Fruit fly (Drosophila melanogaster) whole organism, embryonic: ENCODE data around the gene CG31792.
A peak's percentile ranks its signal among the peaks of the same experiment; 100 is the strongest.

Source experiments
- Atf-2 ChIP-seq: fragments of 200-800 bp; sonication (Bioruptor generic); optimal IDR thresholded peaks from 2 replicates; lab custom pipeline; 2016; ENCODE audit warnings: missing biosample characterization, missing genetic modification characterization
- Bgb ChIP-seq: fragments of 200-800 bp; sonication (Bioruptor generic); IDR thresholded peaks from 2 replicates; pipeline ENCODE4 v1.3.6; 2022; ENCODE audit warnings: missing biosample characterization, missing genetic modification characterization; ENCODE audit not compliant: partially characterized antibody
- Bteb2 ChIP-seq: fragments of 200-800 bp; sonication (Bioruptor generic); optimal IDR thresholded peaks from 2 replicates; lab custom pipeline; 2016; ENCODE audit warnings: missing biosample characterization, missing genetic modification characterization
- CG10565 ChIP-seq: fragments of 200-800 bp; sonication (Bioruptor generic); optimal IDR thresholded peaks from 3 replicates; lab custom pipeline; 2016; ENCODE audit warnings: missing biosample characterization, mild to moderate bottlenecking, missing genetic modification characterization
- CG12104 ChIP-seq: fragments of 200-800 bp; sonication (Bioruptor generic); optimal IDR thresholded peaks from 3 replicates; lab custom pipeline; 2016; ENCODE audit warnings: missing biosample characterization, missing genetic modification characterization
- CG1233 ChIP-seq: fragments of 200-800 bp; sonication (Bioruptor generic); optimal IDR thresholded peaks from 4 replicates; lab custom pipeline; 2018; ENCODE audit warnings: missing biosample characterization, mild to moderate bottlenecking, missing genetic modification characterization
- CG15601 ChIP-seq: fragments of 200-800 bp; sonication (Bioruptor generic); optimal IDR thresholded peaks from 3 replicates; lab custom pipeline; 2019; ENCODE audit warnings: missing biosample characterization, mild to moderate bottlenecking, missing genetic modification characterization, moderate library complexity
- CG18764 ChIP-seq: fragments of 200-800 bp; sonication (Bioruptor generic); optimal IDR thresholded peaks from 3 replicates; lab custom pipeline; 2016; ENCODE audit warnings: missing biosample characterization, missing genetic modification characterization
- CG30020 ChIP-seq: fragments of 200-800 bp; optimal IDR thresholded peaks from 2 replicates; lab custom pipeline; 2019; ENCODE audit warnings: missing biosample characterization, mild to moderate bottlenecking, missing genetic modification characterization, moderate library complexity
- CG31365 ChIP-seq: fragments of 200-800 bp; sonication (Bioruptor generic); optimal IDR thresholded peaks from 2 replicates; lab custom pipeline; 2018; ENCODE audit warnings: missing biosample characterization, mild to moderate bottlenecking, missing genetic modification characterization
- CG31441 ChIP-seq: fragments of 200-800 bp; sonication (Bioruptor generic); IDR thresholded peaks from 2 replicates; pipeline ENCODE4 v1.3.6; 2022; ENCODE audit warnings: missing biosample characterization, missing genetic modification characterization
- CG32532 ChIP-seq: fragments of 200-800 bp; sonication (Bioruptor generic); IDR thresholded peaks from 2 replicates; pipeline ENCODE4 v1.3.6; 2022; ENCODE audit warnings: missing biosample characterization, missing genetic modification characterization
- CG3281 ChIP-seq: fragments of 200-800 bp; sonication (Bioruptor generic); optimal IDR thresholded peaks from 3 replicates; lab custom pipeline; 2017; ENCODE audit warnings: missing biosample characterization, mild to moderate bottlenecking, missing genetic modification characterization
- CG34224 ChIP-seq: fragments of 200-800 bp; sonication (Bioruptor generic); IDR thresholded peaks from 3 replicates; pipeline ENCODE4 v1.3.6; 2022; ENCODE audit warnings: missing biosample characterization, missing genetic modification characterization; ENCODE audit not compliant: partially characterized antibody
- CG4360 ChIP-seq: fragments of 200-800 bp; sonication (Bioruptor generic); IDR thresholded peaks from 2 replicates; pipeline ENCODE4 v1.3.6; 2022; ENCODE audit warnings: missing biosample characterization, missing genetic modification characterization
- CG4404 ChIP-seq: fragments of 200-800 bp; sonication (Bioruptor generic); IDR thresholded peaks from 2 replicates; pipeline ENCODE4 v1.3.6; 2022; ENCODE audit warnings: missing biosample characterization, missing genetic modification characterization
- CG4820 ChIP-seq: fragments of 200-800 bp; sonication (Bioruptor generic); optimal IDR thresholded peaks from 3 replicates; lab custom pipeline; 2016; ENCODE audit warnings: missing biosample characterization, missing genetic modification characterization
- CG6175 ChIP-seq: fragments of 200-800 bp; sonication (Bioruptor generic); IDR thresholded peaks from 3 replicates; pipeline ENCODE4 v1.3.6; 2022; ENCODE audit warnings: missing biosample characterization, missing genetic modification characterization
- CG6272 ChIP-seq: fragments of 200-800 bp; sonication (Bioruptor generic); IDR thresholded peaks from 2 replicates; pipeline ENCODE4 v1.3.6; 2022; ENCODE audit warnings: missing biosample characterization, missing genetic modification characterization
- CG7357 ChIP-seq: fragments of 200-800 bp; sonication (Bioruptor generic); IDR thresholded peaks from 3 replicates; pipeline ENCODE4 v1.3.6; 2022; ENCODE audit warnings: missing biosample characterization, missing genetic modification characterization
- CG7928 ChIP-seq: fragments of 200-800 bp; sonication (Bioruptor generic); optimal IDR thresholded peaks from 2 replicates; lab custom pipeline; 2017; ENCODE audit warnings: missing biosample characterization, mild to moderate bottlenecking, missing genetic modification characterization
- CG8944 ChIP-seq: fragments of 200-800 bp; sonication (Bioruptor generic); optimal IDR thresholded peaks from 3 replicates; lab custom pipeline; 2016; ENCODE audit warnings: missing biosample characterization, missing genetic modification characterization
- CG9215 ChIP-seq: fragments of 200-800 bp; sonication (Bioruptor generic); IDR thresholded peaks from 2 replicates; pipeline ENCODE4 v1.3.6; 2022; ENCODE audit warnings: missing biosample characterization, missing genetic modification characterization
- CkIIα-i1 ChIP-seq: fragments of 200-800 bp; sonication (Bioruptor generic); IDR thresholded peaks from 2 replicates; pipeline ENCODE4 v1.3.6; 2022; ENCODE audit warnings: missing biosample characterization, missing genetic modification characterization
- Dbx ChIP-seq: fragments of 200-800 bp; sonication (Bioruptor generic); IDR thresholded peaks from 3 replicates; pipeline ENCODE4 v1.3.6; 2022; ENCODE audit warnings: missing biosample characterization, missing genetic modification characterization
- Dfd ChIP-seq, 2 experiments: fragments of >200 bp; optimal IDR thresholded peaks; 2 replicates each; lab custom pipeline; 2017; ENCODE audit warnings: missing biosample characterization in 2 of 2, missing genetic modification characterization in 2 of 2
- Gug ChIP-seq: fragments of 200-800 bp; sonication (Bioruptor generic); IDR thresholded peaks from 4 replicates; pipeline ENCODE4 v1.3.6; 2022; ENCODE audit warnings: missing biosample characterization, missing genetic modification characterization
- Hr51 ChIP-seq, 2 experiments: fragments of 200-800 bp; sonication (Bioruptor generic); optimal IDR thresholded peaks; 2 replicates in 1 of 2; 3 replicates in 1 of 2; lab custom pipeline; 2016 to 2018; ENCODE audit warnings: missing biosample characterization in 2 of 2, missing genetic modification characterization in 2 of 2, mild to moderate bottlenecking in 1 of 2, moderate library complexity in 1 of 2
- Med ChIP-seq: fragments of 200-800 bp; sonication (Bioruptor generic); peaks from one replicate; lab custom pipeline; 2016; ENCODE audit warnings: missing biosample characterization, missing genetic modification characterization, mild to moderate bottlenecking, inconsistent platforms, moderate library complexity
- NC2β ChIP-seq: fragments of 200-800 bp; sonication (Bioruptor generic); optimal IDR thresholded peaks from 2 replicates; lab custom pipeline; 2016; ENCODE audit warnings: missing biosample characterization, missing genetic modification characterization
- Opbp ChIP-seq: fragments of 200-800 bp; sonication (Bioruptor generic); IDR thresholded peaks from 3 replicates; pipeline ENCODE4 v1.3.6; 2022; ENCODE audit warnings: missing biosample characterization, missing genetic modification characterization; ENCODE audit not compliant: partially characterized antibody
- Ssrp ChIP-seq: fragments of 200-800 bp; sonication (Bioruptor generic); optimal IDR thresholded peaks from 2 replicates; lab custom pipeline; 2018; ENCODE audit warnings: missing biosample characterization, mild to moderate bottlenecking, missing genetic modification characterization, moderate library complexity
- bbx ChIP-seq: fragments of 200-800 bp; sonication (Bioruptor generic); IDR thresholded peaks from 2 replicates; pipeline ENCODE4 v1.3.6; 2022; ENCODE audit warnings: missing biosample characterization, missing genetic modification characterization; ENCODE audit not compliant: partially characterized antibody
- cg ChIP-seq: fragments of 200-800 bp; sonication (Bioruptor generic); optimal IDR thresholded peaks from 3 replicates; lab custom pipeline; 2019; ENCODE audit warnings: missing biosample characterization, mild to moderate bottlenecking, missing genetic modification characterization, moderate library complexity
- croc ChIP-seq: fragments of 200-800 bp; sonication (Bioruptor generic); conservative IDR thresholded peaks from 3 replicates; pipeline ENCODE4 v1.3.6; 2022; ENCODE audit warnings: missing biosample characterization, missing genetic modification characterization
- fd96Cb ChIP-seq: fragments of 200-800 bp; sonication (Bioruptor generic); optimal IDR thresholded peaks from 2 replicates; lab custom pipeline; 2018; ENCODE audit warnings: missing biosample characterization, mild to moderate bottlenecking, missing genetic modification characterization, moderate library complexity
- gcm ChIP-seq: fragments of 200-800 bp; sonication (Bioruptor generic); optimal IDR thresholded peaks from 2 replicates; lab custom pipeline; 2019; ENCODE audit warnings: missing biosample characterization, mild to moderate bottlenecking, missing genetic modification characterization, moderate library complexity
- gcm2 ChIP-seq: fragments of 200-800 bp; sonication (Bioruptor generic); optimal IDR thresholded peaks from 2 replicates; lab custom pipeline; 2016; ENCODE audit warnings: missing biosample characterization, missing genetic modification characterization
- ham ChIP-seq: fragments of 200-800 bp; sonication (Bioruptor generic); IDR thresholded peaks from 2 replicates; pipeline ENCODE4 v1.3.6; 2022; ENCODE audit warnings: missing biosample characterization, missing genetic modification characterization
- hth ChIP-seq: fragments of >200 bp; optimal IDR thresholded peaks from 2 replicates; lab custom pipeline; 2017; ENCODE audit warnings: inconsistent platforms
- nerfin-2 ChIP-seq: fragments of 200-800 bp; sonication (Bioruptor generic); IDR thresholded peaks from 2 replicates; pipeline ENCODE4 v1.3.6; 2022; ENCODE audit warnings: missing biosample characterization, missing genetic modification characterization; ENCODE audit not compliant: partially characterized antibody
- odd ChIP-seq: fragments of 200-800 bp; sonication (Bioruptor generic); optimal IDR thresholded peaks from 2 replicates; lab custom pipeline; 2017; ENCODE audit warnings: missing biosample characterization, mild to moderate bottlenecking, missing genetic modification characterization
- pnt ChIP-seq: fragments of 200-800 bp; sonication (Bioruptor generic); optimal IDR thresholded peaks from 3 replicates; lab custom pipeline; 2016; ENCODE audit warnings: missing biosample characterization, missing genetic modification characterization
- pzg ChIP-seq: fragments of 200-800 bp; sonication (Bioruptor generic); optimal IDR thresholded peaks from 3 replicates; lab custom pipeline; 2018; ENCODE audit warnings: missing biosample characterization, mild to moderate bottlenecking, missing genetic modification characterization, moderate library complexity
- repo ChIP-seq: fragments of 200-800 bp; sonication (Bioruptor generic); optimal IDR thresholded peaks from 2 replicates; lab custom pipeline; 2016; ENCODE audit warnings: missing biosample characterization, missing genetic modification characterization
- rib ChIP-seq: fragments of 200-800 bp; sonication (Bioruptor generic); IDR thresholded peaks from 2 replicates; pipeline ENCODE4 v1.3.6; 2022; ENCODE audit warnings: missing biosample characterization, missing genetic modification characterization
- row ChIP-seq: fragments of 200-800 bp; sonication (Bioruptor generic); IDR thresholded peaks from 3 replicates; pipeline ENCODE4 v1.3.6; 2022; ENCODE audit warnings: missing biosample characterization, missing genetic modification characterization
- salm ChIP-seq: fragments of 200-800 bp; sonication (Bioruptor generic); optimal IDR thresholded peaks from 2 replicates; lab custom pipeline; 2018; ENCODE audit warnings: missing biosample characterization, mild to moderate bottlenecking, missing genetic modification characterization
- sens ChIP-seq: fragments of 200-800 bp; sonication (Bioruptor generic); peaks from one replicate; lab custom pipeline; 2016; ENCODE audit warnings: missing biosample characterization, missing genetic modification characterization
- tll ChIP-seq, 2 experiments: fragments of 200-800 bp in 1 of 2; fragments of >200 bp in 1 of 2; sonication (Bioruptor generic) in 1 of 2; optimal IDR thresholded peaks; 2 replicates each; lab custom pipeline; 2017 to 2019; ENCODE audit warnings: missing biosample characterization in 2 of 2, missing genetic modification characterization in 2 of 2, mild to moderate bottlenecking in 1 of 2, moderate library complexity in 1 of 2
- vvl ChIP-seq: fragments of 200-800 bp; sonication (Bioruptor generic); IDR thresholded peaks from 2 replicates; pipeline ENCODE4 v1.3.6; 2022; ENCODE audit warnings: missing biosample characterization, missing genetic modification characterization
- wor ChIP-seq: fragments of 200-800 bp; sonication (Bioruptor generic); IDR thresholded peaks from 2 replicates; pipeline ENCODE4 v1.3.6; 2022; ENCODE audit warnings: missing biosample characterization, missing genetic modification characterization

Gene CG31792

dm6 chr2L:18966214-18966556 lies 31.1 kb upstream of the CG31792 start (continued):
- TF ChIP-seq Gug (GFP tag; lab: Robert Waterston, UW) (peak; percentile 81), sens (peak; percentile 85), CG6175 (peak; percentile 88), Hr51 (GFP tag; optimal IDR thresholded peaks at IDR 0.05; lab: Kevin White, UChicago) (peak; percentile 27 to 63), pnt (no peak), Atf-2 (peak; percentile 16), CG32532 (GFP tag; lab: Robert Waterston, UW) (peak; percentile 97), CG1233 (GFP tag; lab: Kevin White, UChicago) (peak; percentile 75), CG4360 (GFP tag; lab: Robert Waterston, UW) (0 out of 2 replicates have a peak, but pooled peaks have one; percentile 51), CkIIα-i1 (GFP tag; lab: Robert Waterston, UW) (peak; percentile 67; the same call in 1 of the 2 replicates), Bteb2 (peak; percentile 61), vvl (peak; percentile 92), CG9215 (GFP tag; lab: Robert Waterston, UW) (peak; percentile 85), CG18764 (GFP tag; lab: Kevin White, UChicago) (peak; percentile 70), pzg (no peak), CG8944 (no peak), Opbp (no peak), CG7357 (GFP tag; lab: Robert Waterston, UW) (peak; percentile 77), Dbx (GFP tag; lab: Robert Waterston, UW) (peak; percentile 97), Dfd (GFP tag; optimal IDR thresholded peaks at IDR 0.05; lab: Kevin White, UChicago) (no peak), CG31441 (peak; percentile 66), cg (GFP tag; lab: Kevin White, UChicago) (no peak), CG4404 (GFP tag; lab: Robert Waterston, UW) (peak; percentile 80), croc (GFP tag; lab: Robert Waterston, UW) (peak; percentile 56), CG4820 (GFP tag; lab: Kevin White, UChicago) (peak; percentile 34), bbx (GFP tag; lab: Robert Waterston, UW) (no peak), hth (lab: Kevin White, UChicago) (no peak), tll (GFP tag; optimal IDR thresholded peaks at IDR 0.05; lab: Kevin White, UChicago) (no peak), CG30020 (tag; lab: Kevin White, UChicago) (no peak), CG3281 (GFP tag; lab: Kevin White, UChicago) (peak; percentile 89), CG6272 (GFP tag; lab: Robert Waterston, UW) (peak; percentile 78), nerfin-2 (no peak), Bgb (GFP tag; lab: Robert Waterston, UW) (no peak), gcm (GFP tag; lab: Kevin White, UChicago) (peak; percentile 26), gcm2 (GFP tag; lab: Kevin White, UChicago) (peak; percentile 0), fd96Cb (tag; lab: Kevin White, UChicago) (peak; percentile 59), wor (GFP tag; lab: Robert Waterston, UW) (peak; percentile 61), CG34224 (GFP tag; lab: Robert Waterston, UW) (no peak), Ssrp (peak; percentile 57), CG15601 (tag; lab: Kevin White, UChicago) (no peak), salm (tag; lab: Kevin White, UChicago) (peak; percentile 15), odd (GFP tag; lab: Kevin White, UChicago) (peak; percentile 3), NC2β (GFP tag; lab: Kevin White, UChicago) (peak; percentile 19), CG12104 (GFP tag; lab: Kevin White, UChicago) (peak; percentile 54), ham (peak; percentile 90), repo (GFP tag; lab: Kevin White, UChicago) (no peak), Med (peak; percentile 89), CG10565 (GFP tag; lab: Kevin White, UChicago) (no peak), CG31365 (peak; percentile 44), rib (GFP tag; lab: Robert Waterston, UW) (peak; percentile 97), row (GFP tag; lab: Robert Waterston, UW) (peak; percentile 95), CG7928 (GFP tag; lab: Kevin White, UChicago) (peak; percentile 49)
